Worm (Caenorhabditis elegans): ENCODE data around the gene Y71H2B.2.
A peak's percentile ranks its signal among the peaks of the same experiment; 100 is the strongest.

- TF ChIP-seq ztf-3 (GFP tag; optimal IDR thresholded peaks at IDR 0.05) (no peak), hlh-26 (GFP tag; conservative IDR thresholded peaks at IDR 0.05) (no peak), lsl-1 (GFP tag; optimal IDR thresholded peaks at IDR 0.05) (no peak), F33H1.4 (GFP tag; IDR thresholded peaks at IDR 0.05) (peak; percentile 20; the same call in 1 of the 2 replicates), dpl-1 (GFP tag; optimal IDR thresholded peaks at IDR 0.05) (no peak)
Observed at ce11 chrIII:2619559-2619958, 3.4 kb upstream of the Y71H2B.2 start, which contains the start of gene ppfr-4.
